Worm (Caenorhabditis elegans) whole organism, mixed stage, embryonic: ENCODE measurements around the gene F38B6.3.

Experiments used
- M03D4.4 ChIP-seq: sonication (generic microtip); optimal IDR thresholded peaks from 2 replicates; lab custom pipeline; 2017; ENCODE audit warnings: mild to moderate bottlenecking, missing genetic modification characterization, missing compliant biosample characterization
- bed-3 ChIP-seq: fragments of 200-800 bp; sonication (Bioruptor generic); optimal IDR thresholded peaks from 3 replicates; lab custom pipeline; 2018; ENCODE audit warnings: mild to moderate bottlenecking, missing genetic modification characterization, moderate library complexity, missing compliant biosample characterization
- blmp-1 ChIP-seq: fragments of 150-350 bp; optimal IDR thresholded peaks from 2 replicates; lab custom pipeline; 2014; ENCODE audit warnings: missing biosample characterization, missing genetic modification characterization
- ceh-39 ChIP-seq: fragments of 150-350 bp; optimal IDR thresholded peaks from 2 replicates; lab custom pipeline; 2014; ENCODE audit warnings: missing biosample characterization, missing genetic modification characterization
- ceh-43 ChIP-seq: fragments of 200-800 bp; sonication (Bioruptor generic); optimal IDR thresholded peaks from 2 replicates; lab custom pipeline; 2018; ENCODE audit warnings: mild to moderate bottlenecking, missing genetic modification characterization, moderate library complexity, missing compliant biosample characterization
- ces-1 ChIP-seq: fragments of 150-350 bp; optimal IDR thresholded peaks from 2 replicates; lab custom pipeline; 2014; ENCODE audit warnings: missing biosample characterization, missing genetic modification reagents, missing genetic modification characterization
- cnd-1 ChIP-seq: fragments of 200-800 bp; sonication (Bioruptor generic); optimal IDR thresholded peaks from 2 replicates; lab custom pipeline; 2018; ENCODE audit warnings: mild to moderate bottlenecking, missing genetic modification characterization, missing compliant biosample characterization
- elt-1 ChIP-seq: sonication (generic microtip); optimal IDR thresholded peaks from 2 replicates; lab custom pipeline; 2017; ENCODE audit warnings: missing genetic modification characterization, mild to moderate bottlenecking, missing compliant biosample characterization, antibody characterized with exemption, moderate library complexity, borderline replicate concordance; ENCODE audit not compliant: insufficient read depth
- flh-1 ChIP-seq: fragments of 200-800 bp; sonication (Bioruptor generic); optimal IDR thresholded peaks from 2 replicates; lab custom pipeline; 2018; ENCODE audit warnings: mild to moderate bottlenecking, missing genetic modification characterization, moderate library complexity, missing compliant biosample characterization
- ham-2 ChIP-seq: fragments of 200-800 bp; sonication (Bioruptor generic); optimal IDR thresholded peaks from 2 replicates; lab custom pipeline; 2018; ENCODE audit warnings: mild to moderate bottlenecking, missing genetic modification characterization, missing compliant biosample characterization
- hlh-1 ChIP-seq: fragments of 150-350 bp; optimal IDR thresholded peaks from 2 replicates; lab custom pipeline; 2014; ENCODE audit warnings: missing biosample characterization, missing genetic modification reagents, missing genetic modification characterization
- lin-13 ChIP-seq: fragments of 150-350 bp; optimal IDR thresholded peaks from 2 replicates; lab custom pipeline; 2014; ENCODE audit warnings: missing biosample characterization, missing genetic modification characterization
- lin-32 ChIP-seq: fragments of 200-800 bp; sonication (Bioruptor generic); optimal IDR thresholded peaks from 2 replicates; lab custom pipeline; 2018; ENCODE audit warnings: mild to moderate bottlenecking, missing genetic modification characterization, missing compliant biosample characterization
- lsy-2 ChIP-seq: fragments of 150-350 bp; optimal IDR thresholded peaks from 2 replicates; lab custom pipeline; 2014; ENCODE audit warnings: missing biosample characterization, missing genetic modification characterization
- mab-5 ChIP-seq: fragments of 150-350 bp; optimal IDR thresholded peaks from 2 replicates; lab custom pipeline; 2014; ENCODE audit warnings: missing biosample characterization, missing genetic modification characterization
- mep-1 ChIP-seq: fragments of 150-350 bp; optimal IDR thresholded peaks from 2 replicates; lab custom pipeline; 2017; ENCODE audit warnings: missing biosample characterization, missing genetic modification reagents, missing genetic modification characterization, inconsistent platforms
- mls-2 ChIP-seq: sonication (generic microtip); optimal IDR thresholded peaks from 2 replicates; lab custom pipeline; 2016; ENCODE audit warnings: mild to moderate bottlenecking, missing genetic modification characterization, moderate library complexity, missing compliant biosample characterization
- nhr-12 ChIP-seq: fragments of 150-350 bp; optimal IDR thresholded peaks from 2 replicates; lab custom pipeline; 2014; ENCODE audit warnings: missing biosample characterization, missing genetic modification characterization
- nhr-2 ChIP-seq: fragments of 150-350 bp; optimal IDR thresholded peaks from 2 replicates; lab custom pipeline; 2014; ENCODE audit warnings: missing biosample characterization, missing genetic modification characterization
- nhr-237 ChIP-seq: fragments of 150-350 bp; optimal IDR thresholded peaks from 2 replicates; lab custom pipeline; 2014; ENCODE audit warnings: missing biosample characterization, missing genetic modification characterization
- nhr-28 ChIP-seq: fragments of 150-350 bp; optimal IDR thresholded peaks from 2 replicates; lab custom pipeline; 2014; ENCODE audit warnings: missing biosample characterization, missing genetic modification characterization
- nhr-76 ChIP-seq: sonication (generic microtip); optimal IDR thresholded peaks from 2 replicates; lab custom pipeline; 2017; ENCODE audit warnings: missing biosample characterization, missing genetic modification characterization
- sem-2 ChIP-seq: fragments of 200-800 bp; sonication (Bioruptor generic); optimal IDR thresholded peaks from 2 replicates; lab custom pipeline; 2018; ENCODE audit warnings: mild to moderate bottlenecking, missing genetic modification characterization, missing compliant biosample characterization
- snpc-4 ChIP-seq: fragments of 150-350 bp; optimal IDR thresholded peaks from 2 replicates; lab custom pipeline; 2014; ENCODE audit warnings: missing biosample characterization, missing genetic modification characterization
- tbx-8 ChIP-seq: fragments of 200-800 bp; sonication (Bioruptor generic); optimal IDR thresholded peaks from 2 replicates; lab custom pipeline; 2018; ENCODE audit warnings: mild to moderate bottlenecking, missing genetic modification characterization, moderate library complexity, missing compliant biosample characterization
- unc-120 ChIP-seq: sonication (generic microtip); optimal IDR thresholded peaks from 2 replicates; lab custom pipeline; 2017; ENCODE audit warnings: missing genetic modification characterization, missing compliant biosample characterization; ENCODE audit not compliant: poor library complexity, severe bottlenecking
- unc-39 ChIP-seq: fragments of 150-350 bp; optimal IDR thresholded peaks from 2 replicates; lab custom pipeline; 2014; ENCODE audit warnings: missing biosample characterization, missing genetic modification characterization
- zip-8 ChIP-seq: fragments of 150-350 bp; optimal IDR thresholded peaks from 2 replicates; lab custom pipeline; 2014; ENCODE audit warnings: missing biosample characterization, missing genetic modification characterization
- ztf-11 ChIP-seq: fragments of 150-350 bp; optimal IDR thresholded peaks from 2 replicates; lab custom pipeline; 2014; ENCODE audit warnings: missing biosample characterization, missing genetic modification characterization

The F38B6.3 gene

DNA sequence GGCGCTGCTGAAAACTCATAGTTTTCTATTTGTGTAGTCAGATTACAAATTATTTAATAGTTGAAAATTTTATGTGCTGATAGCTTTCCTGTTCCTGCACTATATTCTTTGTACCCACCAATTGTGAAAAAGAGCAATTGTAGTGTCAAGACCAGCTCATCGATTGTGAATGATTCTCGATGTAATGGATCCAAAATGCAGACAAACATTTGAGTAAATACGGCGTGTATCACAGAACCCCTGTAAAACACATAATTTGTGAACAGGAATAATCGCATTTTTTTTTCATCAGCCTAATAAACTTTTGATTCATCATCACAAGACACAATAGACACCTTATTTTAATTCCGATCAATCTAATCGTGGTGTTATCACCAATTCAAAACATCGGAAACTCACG lies 31.2 kb upstream of the F38B6.3 start:
- TF ChIP-seq nhr-12 = no peak
- TF ChIP-seq mep-1 (tag; lab: Kevin White, UChicago) = no peak
- TF ChIP-seq ztf-11 (tag; lab: Kevin White, UChicago) = no peak
- TF ChIP-seq unc-120 (tag; lab: Kevin White, UChicago) = no peak
- TF ChIP-seq M03D4.4 (tag; lab: Kevin White, UChicago) = no peak
- TF ChIP-seq ceh-39 (tag; lab: Kevin White, UChicago) = no peak
- TF ChIP-seq unc-39 = no peak
- TF ChIP-seq lsy-2 = no peak
- no peak for TF ChIP-seq nhr-2 (tag; lab: Kevin White, UChicago)
- TF ChIP-seq nhr-28 = no peak
- TF ChIP-seq sem-2 (GFP tag; lab: Kevin White, UChicago) = no peak
- no peak for TF ChIP-seq flh-1 (GFP tag; lab: Kevin White, UChicago)
- TF ChIP-seq bed-3 = no peak
- TF ChIP-seq hlh-1 (tag; lab: Kevin White, UChicago) = no peak
- TF ChIP-seq lin-13 = no peak
- no peak for TF ChIP-seq ham-2
- no peak for TF ChIP-seq ces-1 (GFP tag; lab: Kevin White, UChicago)
- TF ChIP-seq nhr-76 = no peak

DNA sequence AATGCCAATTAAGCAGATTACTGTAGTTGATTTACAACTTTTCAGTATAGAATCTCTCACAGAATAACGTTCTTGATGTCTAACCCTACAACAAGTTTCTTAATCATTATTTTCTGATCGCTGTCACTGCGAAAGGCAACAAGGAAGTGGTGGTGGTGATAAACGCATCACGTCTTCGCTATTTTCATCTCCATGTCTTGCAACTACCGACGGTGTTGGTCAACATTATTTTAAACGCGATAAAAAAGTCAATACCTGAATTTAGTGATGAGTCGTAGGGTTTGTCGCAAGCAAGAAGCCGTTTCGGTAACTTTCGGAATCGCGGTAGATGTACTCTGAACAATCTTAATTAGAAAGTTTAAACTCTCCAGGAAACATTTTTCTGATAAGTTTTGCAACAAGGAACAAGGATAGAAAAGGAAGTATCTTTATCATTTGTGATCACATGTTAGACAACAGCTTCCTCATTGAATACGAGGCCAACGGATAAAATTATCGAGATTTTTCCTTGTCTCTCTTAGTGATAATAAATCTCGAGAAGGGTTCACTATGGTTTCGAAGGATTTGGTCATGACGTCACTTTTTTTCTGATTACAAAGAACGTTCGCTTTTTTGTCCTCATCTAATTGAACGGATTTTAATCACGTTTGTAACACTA lies 29.5 kb upstream of the F38B6.3 start:
- TF ChIP-seq sem-2 (GFP tag; lab: Kevin White, UChicago) = no peak

DNA sequence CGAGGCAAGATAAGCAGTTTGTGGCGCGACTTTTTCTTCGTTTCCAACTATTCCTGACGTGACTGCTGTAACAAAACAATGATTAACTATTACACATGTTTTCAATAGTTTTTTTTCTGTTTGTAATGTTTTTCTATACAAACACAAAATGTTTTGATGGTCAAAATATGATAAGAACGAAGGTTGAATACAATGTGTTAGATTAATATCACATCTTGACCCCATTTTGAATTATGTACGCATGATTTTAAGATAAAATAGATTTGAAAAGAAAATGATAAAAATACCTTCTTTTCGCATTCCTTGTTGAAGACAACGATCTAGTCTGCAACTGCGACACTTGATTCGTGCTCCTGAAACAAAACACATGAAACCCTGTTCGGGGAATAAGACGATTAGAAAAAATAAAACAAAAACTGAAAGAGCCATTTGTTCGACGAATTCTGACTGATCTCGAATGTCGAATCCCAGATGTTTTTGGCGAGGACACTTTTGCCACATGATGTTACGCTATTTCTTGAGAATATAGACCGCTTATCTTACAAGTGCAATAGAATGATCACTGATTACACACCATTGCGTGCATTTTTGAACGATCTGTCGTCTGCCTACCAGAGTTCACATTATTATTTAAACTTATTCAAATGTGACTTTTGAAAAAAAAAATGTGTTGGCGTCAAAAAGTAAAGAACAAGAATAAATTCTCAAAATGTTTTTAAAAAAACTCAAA lies 28.1 kb upstream of the F38B6.3 start:
- TF ChIP-seq elt-1 (tag; lab: Kevin White, UChicago) (peak; percentile 51), lin-32 (no peak)

DNA sequence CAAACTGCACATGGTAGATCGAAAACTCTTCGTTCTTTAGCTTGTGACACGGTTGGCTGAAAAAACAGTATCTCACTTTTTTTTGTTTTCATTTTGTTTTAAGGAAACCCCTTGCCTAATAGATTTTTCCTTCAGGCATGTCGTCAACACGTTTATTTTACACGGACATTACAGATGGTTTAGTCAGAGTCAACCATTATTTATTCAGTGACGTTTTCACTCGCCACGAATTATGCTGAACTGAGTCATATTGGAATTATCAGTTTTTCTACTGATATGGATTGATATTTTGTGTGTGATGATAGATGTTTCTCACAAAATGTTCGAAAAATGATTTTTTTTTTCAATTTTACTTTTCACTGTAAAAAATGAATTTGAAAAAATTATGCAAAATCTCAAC lies 26.0 kb upstream of the F38B6.3 start:
- TF ChIP-seq lin-32 = no peak
- no peak for TF ChIP-seq bed-3
- TF ChIP-seq nhr-2 (tag; lab: Kevin White, UChicago) = no peak
- no peak for TF ChIP-seq nhr-76
- TF ChIP-seq ceh-43 (GFP tag; lab: Kevin White, UChicago) = no peak
- no peak for TF ChIP-seq blmp-1 (tag; lab: Kevin White, UChicago)
- no peak for TF ChIP-seq ceh-39 (tag; lab: Kevin White, UChicago)
- no peak for TF ChIP-seq sem-2 (GFP tag; lab: Kevin White, UChicago)
- no peak for TF ChIP-seq ces-1 (GFP tag; lab: Kevin White, UChicago)
- no peak for TF ChIP-seq lin-13
- TF ChIP-seq nhr-237 (tag; lab: Kevin White, UChicago) = no peak
- no peak for TF ChIP-seq zip-8 (tag; lab: Kevin White, UChicago)

DNA sequence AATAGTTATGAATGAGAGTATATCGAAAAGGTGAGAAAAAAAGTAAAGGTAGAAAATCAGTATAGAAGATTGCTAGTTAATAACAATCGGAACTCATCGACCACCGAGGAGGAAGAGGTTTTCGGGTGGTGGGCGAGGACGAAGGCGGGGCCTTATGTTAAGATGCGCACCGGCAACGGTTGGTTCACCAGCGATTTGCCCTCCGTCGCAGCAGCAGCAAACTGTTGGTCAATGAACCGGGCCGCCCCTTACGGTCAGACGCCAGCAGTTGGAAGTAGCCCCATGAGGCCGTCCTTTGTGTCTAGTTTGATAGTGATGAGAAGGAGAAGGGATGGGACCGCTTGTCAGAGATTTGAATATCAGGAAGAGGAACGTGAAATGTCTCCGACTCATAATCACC lies 24.5 kb upstream of the F38B6.3 start, which contains the start of gene nhr-137:
Gene nhr-137 (minus strand): TSS at position 101 of the 400 bp plus-strand sequence.
- TF ChIP-seq ceh-43 (GFP tag; lab: Kevin White, UChicago) = no peak
- TF ChIP-seq lsy-2 = no peak
- no peak for TF ChIP-seq mep-1 (tag; lab: Kevin White, UChicago)
- TF ChIP-seq ces-1 (GFP tag; lab: Kevin White, UChicago) = no peak
- TF ChIP-seq mls-2 (tag; lab: Kevin White, UChicago) = no peak
- no peak for TF ChIP-seq nhr-2 (tag; lab: Kevin White, UChicago)
- no peak for TF ChIP-seq nhr-237 (tag; lab: Kevin White, UChicago)
- no peak for TF ChIP-seq snpc-4
- TF ChIP-seq mab-5 = no peak
- TF ChIP-seq lin-13 = no peak
- no peak for TF ChIP-seq unc-39
- TF ChIP-seq ceh-39 (tag; lab: Kevin White, UChicago) = no peak
- TF ChIP-seq ztf-11 (tag; lab: Kevin White, UChicago) = no peak
- TF ChIP-seq nhr-76 = no peak
- no peak for TF ChIP-seq nhr-12
- no peak for TF ChIP-seq M03D4.4 (tag; lab: Kevin White, UChicago)
- no peak for TF ChIP-seq flh-1 (GFP tag; lab: Kevin White, UChicago)
- TF ChIP-seq tbx-8 = no peak
- no peak for TF ChIP-seq bed-3
- no peak for TF ChIP-seq cnd-1 (tag; lab: Kevin White, UChicago)
